Worm (Caenorhabditis elegans): ENCODE data around the gene cng-3.

ce11 chrIV:9444417-9445026 lies 36.3 kb downstream of the cng-3 start:
- TF ChIP-seq dao-5 (tag; optimal IDR thresholded peaks at IDR 0.05), result no peak
- TF ChIP-seq W03F9.2 (tag; optimal IDR thresholded peaks at IDR 0.05), result peak; percentile 87
- peak; percentile 78 for TF ChIP-seq him-1 (tag; optimal IDR thresholded peaks at IDR 0.05)
